Fruit fly (Drosophila melanogaster) S2 (cell line): ENCODE data around the gene CG5892.

ENCODE experiments used
- CG8478 ChIP-seq: fragments of >200 bp; optimal IDR thresholded peaks from 2 replicates; lab custom pipeline; 2018
- CTCF ChIP-seq, 2 experiments: fragments of >200 bp; optimal IDR thresholded peaks; 2 replicates each; lab custom pipeline; 2018

DNA sequence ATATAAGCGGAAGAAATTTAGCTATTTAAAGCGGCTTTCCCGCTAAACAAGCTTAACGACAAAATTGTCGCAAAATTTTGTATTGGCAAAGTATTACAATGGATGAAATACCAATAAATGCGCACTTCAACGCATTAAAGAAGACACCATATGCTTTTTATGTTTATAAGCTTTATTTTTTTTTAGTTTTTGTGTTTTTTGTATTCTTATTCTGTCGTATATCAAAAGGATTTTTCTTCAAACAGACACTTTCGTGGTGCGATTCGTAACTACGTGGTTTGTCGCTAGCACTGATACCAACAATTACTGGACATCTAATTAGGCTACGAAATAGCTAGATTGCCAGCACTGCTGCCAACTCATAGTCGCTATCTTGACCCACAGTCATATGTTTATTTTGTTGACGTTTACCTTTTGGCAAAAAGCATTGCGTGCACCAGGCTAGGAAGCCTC, 27.7 kb upstream of the CG5892 start, which contains the start of gene Ddrgk1:
- TF ChIP-seq CTCF (optimal IDR thresholded peaks at IDR 0.05; lab: Kevin White, UChicago) (peak; percentile 2 to 19), CG8478 (lab: Kevin White, UChicago) (no peak)
